Worm (Caenorhabditis elegans) whole organism, early embryonic: ENCODE data around the gene frk-1.

ENCODE experiments used
- B0310.2 ChIP-seq: sonication (generic microtip); optimal IDR thresholded peaks from 2 replicates; lab custom pipeline; 2016; ENCODE audit warnings: mild to moderate bottlenecking, missing genetic modification characterization, missing compliant biosample characterization
- F13C5.2 ChIP-seq: sonication (generic microtip); optimal IDR thresholded peaks from 2 replicates; lab custom pipeline; 2017; ENCODE audit warnings: mild to moderate bottlenecking, missing genetic modification characterization, inconsistent platforms, missing compliant biosample characterization
- aly-1 ChIP-seq: sonication (generic microtip); optimal IDR thresholded peaks from 2 replicates; lab custom pipeline; 2016; ENCODE audit warnings: missing genetic modification characterization, missing compliant biosample characterization
- ama-1 ChIP-seq: fragments of 150-350 bp; optimal IDR thresholded peaks from 2 replicates; lab custom pipeline; 2014
- ceh-13 ChIP-seq: fragments of 200-800 bp; sonication (Bioruptor generic); optimal IDR thresholded peaks from 2 replicates; lab custom pipeline; 2018; ENCODE audit warnings: mild to moderate bottlenecking, missing genetic modification characterization, missing compliant biosample characterization
- ceh-36 ChIP-seq: sonication (generic microtip); optimal IDR thresholded peaks from 2 replicates; lab custom pipeline; 2016; ENCODE audit warnings: missing genetic modification characterization, inconsistent platforms, missing compliant biosample characterization
- ets-7 ChIP-seq: sonication (generic microtip); optimal IDR thresholded peaks from 2 replicates; lab custom pipeline; 2016; ENCODE audit warnings: missing genotype, missing genetic modification characterization, missing compliant biosample characterization
- flt-1 ChIP-seq: fragments of 200-800 bp; sonication (Bioruptor generic); IDR thresholded peaks from 2 replicates; pipeline ENCODE4 v1.3.6; 2022; ENCODE audit warnings: missing genetic modification characterization, missing compliant biosample characterization
- hmbx-1 ChIP-seq: sonication (generic microtip); optimal IDR thresholded peaks from 2 replicates; lab custom pipeline; 2016; ENCODE audit warnings: mild to moderate bottlenecking, missing genetic modification characterization, missing compliant biosample characterization
- hmg-4 ChIP-seq: fragments of 200-800 bp; sonication (Bioruptor generic); optimal IDR thresholded peaks from 2 replicates; lab custom pipeline; 2018; ENCODE audit warnings: mild to moderate bottlenecking, missing genetic modification characterization, missing compliant biosample characterization
- hnd-1 ChIP-seq: sonication (generic microtip); optimal IDR thresholded peaks from 2 replicates; lab custom pipeline; 2016; ENCODE audit warnings: missing genetic modification characterization, missing compliant biosample characterization
- pes-1 ChIP-seq: fragments of 200-800 bp; sonication (Bioruptor generic); IDR thresholded peaks from 2 replicates; pipeline ENCODE4 v1.3.6; 2022; ENCODE audit warnings: missing genetic modification reagents, missing genetic modification characterization, missing compliant biosample characterization
- scrt-1 ChIP-seq: fragments of 200-800 bp; sonication (Bioruptor generic); IDR thresholded peaks from 2 replicates; pipeline ENCODE4 v1.3.6; 2022; ENCODE audit warnings: missing genetic modification characterization, missing compliant biosample characterization
- sea-1 ChIP-seq: fragments of 200-800 bp; sonication (Bioruptor generic); conservative IDR thresholded peaks from 2 replicates; pipeline ENCODE4 v1.3.6; 2022; ENCODE audit warnings: missing genetic modification characterization, missing compliant biosample characterization
- tbx-11 ChIP-seq: fragments of 200-800 bp; sonication (Bioruptor generic); IDR thresholded peaks from 2 replicates; pipeline ENCODE4 v1.3.6; 2022; ENCODE audit warnings: missing genetic modification characterization, missing compliant biosample characterization
- tbx-37 ChIP-seq: fragments of 200-800 bp; sonication (Bioruptor generic); conservative IDR thresholded peaks from 2 replicates; pipeline ENCODE4 v1.3.6; 2022; ENCODE audit warnings: missing genetic modification reagents, missing genetic modification characterization, missing compliant biosample characterization
- tra-4 ChIP-seq: sonication (generic microtip); optimal IDR thresholded peaks from 2 replicates; lab custom pipeline; 2017; ENCODE audit warnings: missing genetic modification characterization, missing compliant biosample characterization

frk-1 gene

ce11 chrIV:10065159-10065558 is 22.2 kb downstream of the frk-1 start:
- TF ChIP-seq sea-1 (GFP tag; lab: Robert Waterston, UW) (no peak), hmbx-1 (tag; lab: Kevin White, UChicago) (no peak), scrt-1 (GFP tag; lab: Robert Waterston, UW) (no peak)

- TF ChIP-seq ceh-13 (no peak), tbx-37 (no peak), aly-1 (tag; lab: Kevin White, UChicago) (no peak), tbx-11 (GFP tag; lab: Robert Waterston, UW) (no peak), hmg-4 (GFP tag; lab: Kevin White, UChicago) (no peak), pes-1 (GFP tag; lab: Robert Waterston, UW) (no peak), tra-4 (no peak), ceh-36 (tag; lab: Kevin White, UChicago) (no peak), B0310.2 (tag; lab: Kevin White, UChicago) (no peak), flt-1 (GFP tag; lab: Robert Waterston, UW) (no peak), scrt-1 (GFP tag; lab: Robert Waterston, UW) (no peak), F13C5.2 (tag; lab: Kevin White, UChicago) (no peak), ets-7 (tag; lab: Kevin White, UChicago) (no peak), ama-1 (no peak), hnd-1 (tag; lab: Kevin White, UChicago) (no peak), sea-1 (GFP tag; lab: Robert Waterston, UW) (no peak), hmbx-1 (tag; lab: Kevin White, UChicago) (no peak)
These were observed 23.5 kb downstream of the frk-1 start for ce11 chrIV:10066456-10066855.

- TF ChIP-seq ama-1 (no peak), tbx-11 (GFP tag; lab: Robert Waterston, UW) (no peak), tra-4 (no peak), aly-1 (tag; lab: Kevin White, UChicago) (no peak), ceh-36 (tag; lab: Kevin White, UChicago) (no peak), ceh-13 (no peak), flt-1 (GFP tag; lab: Robert Waterston, UW) (no peak), F13C5.2 (tag; lab: Kevin White, UChicago) (no peak), pes-1 (GFP tag; lab: Robert Waterston, UW) (no peak)
These were observed 24.6 kb downstream of the frk-1 start, which contains the start of gene cwn-2 for ce11 chrIV:10067541-10067940. Gene cwn-2, plus strand, starts transcription at chrIV:10067816.

ce11 chrIV:10068266-10068665 is 25.3 kb downstream of the frk-1 start:
- no peak for TF ChIP-seq aly-1 (tag; lab: Kevin White, UChicago)
- TF ChIP-seq tbx-37 = no peak
- no peak for TF ChIP-seq hmg-4 (GFP tag; lab: Kevin White, UChicago)

ce11 chrIV:10072527-10072926 is 29.5 kb downstream of the frk-1 start, which contains the start of gene W01B6.3:
Gene W01B6.3, minus strand, starts transcription at chrIV:10072627.
- no peak for TF ChIP-seq sea-1 (GFP tag; lab: Robert Waterston, UW)
- TF ChIP-seq pes-1 (GFP tag; lab: Robert Waterston, UW) = no peak
- TF ChIP-seq tbx-11 (GFP tag; lab: Robert Waterston, UW) = no peak
- no peak for TF ChIP-seq ama-1
- TF ChIP-seq aly-1 (tag; lab: Kevin White, UChicago) = no peak
- no peak for TF ChIP-seq B0310.2 (tag; lab: Kevin White, UChicago)
- TF ChIP-seq tbx-37 = no peak
- TF ChIP-seq ceh-13 = no peak
- TF ChIP-seq scrt-1 (GFP tag; lab: Robert Waterston, UW) = no peak

ce11 chrIV:10075034-10075510 is 32.1 kb downstream of the frk-1 start, which contains the start of the genes ttbk-4 and W01B6.4:
Gene ttbk-4, minus strand, starts transcription at chrIV:10075134.
Gene W01B6.4, plus strand, starts transcription at chrIV:10075460.
- TF ChIP-seq tbx-11 (GFP tag; lab: Robert Waterston, UW) = no peak
- TF ChIP-seq ets-7 (tag; lab: Kevin White, UChicago) = no peak
- TF ChIP-seq aly-1 (tag; lab: Kevin White, UChicago) = no peak
- no peak for TF ChIP-seq sea-1 (GFP tag; lab: Robert Waterston, UW)
- TF ChIP-seq B0310.2 (tag; lab: Kevin White, UChicago) = no peak
- no peak for TF ChIP-seq ceh-13
- no peak for TF ChIP-seq pes-1 (GFP tag; lab: Robert Waterston, UW)
- no peak for TF ChIP-seq hnd-1 (tag; lab: Kevin White, UChicago)
- TF ChIP-seq ceh-36 (tag; lab: Kevin White, UChicago) = no peak
- no peak for TF ChIP-seq hmg-4 (GFP tag; lab: Kevin White, UChicago)
- TF ChIP-seq ama-1 = no peak
- no peak for TF ChIP-seq flt-1 (GFP tag; lab: Robert Waterston, UW)
- TF ChIP-seq F13C5.2 (tag; lab: Kevin White, UChicago) = no peak
- TF ChIP-seq scrt-1 (GFP tag; lab: Robert Waterston, UW) = no peak
- no peak for TF ChIP-seq tra-4
- TF ChIP-seq tbx-37 = no peak
- no peak for TF ChIP-seq hmbx-1 (tag; lab: Kevin White, UChicago)

- no peak for TF ChIP-seq hmg-4 (GFP tag; lab: Kevin White, UChicago)
These were observed 32.9 kb downstream of the frk-1 start, which contains the start of gene W01B6.5 for ce11 chrIV:10075899-10076298. Gene W01B6.5, plus strand, starts transcription at chrIV:10076199.

- TF ChIP-seq tbx-11 (GFP tag; lab: Robert Waterston, UW) (no peak), tra-4 (no peak), ets-7 (tag; lab: Kevin White, UChicago) (no peak), aly-1 (tag; lab: Kevin White, UChicago) (no peak), scrt-1 (GFP tag; lab: Robert Waterston, UW) (no peak), tbx-37 (no peak)
These were observed 35.0 kb downstream of the frk-1 start for ce11 chrIV:10078003-10078402.
